Fruit fly (Drosophila melanogaster): ENCODE measurements around the gene snRNP-U1-70K.

Gene snRNP-U1-70K

DNA sequence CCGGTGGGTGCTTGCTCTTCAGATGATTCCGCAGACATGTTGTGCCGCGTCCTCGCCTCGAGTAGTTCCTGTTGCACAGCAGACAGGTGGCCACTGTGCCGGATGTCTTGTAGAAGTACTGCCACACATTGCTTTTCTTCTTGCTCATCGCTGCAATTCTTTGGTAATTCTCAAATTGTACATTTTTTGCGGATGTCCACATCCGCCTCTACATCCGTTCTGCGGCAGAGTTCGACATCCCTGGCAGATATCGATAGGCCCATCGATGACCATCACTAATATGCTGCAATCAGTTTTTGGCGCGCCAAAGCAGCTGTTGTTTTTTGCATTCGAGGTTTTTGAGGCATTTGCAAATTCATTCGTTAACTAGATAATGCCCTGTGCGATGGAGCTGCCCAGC, 14.8 kb downstream of the snRNP-U1-70K start, which contains the start of the genes CG13775 and CG3430 (continued):
- TF ChIP-seq Dek (tag; optimal IDR thresholded peaks at IDR 0.05): no peak
- TF ChIP-seq CG2202 (tag; optimal IDR thresholded peaks at IDR 0.05): no peak
- no peak for TF ChIP-seq CG11723 (GFP tag; optimal IDR thresholded peaks at IDR 0.05)
- TF ChIP-seq CG7357 (GFP tag; IDR thresholded peaks at IDR 0.05): no peak
- no peak for TF ChIP-seq pros (GFP tag; optimal IDR thresholded peaks at IDR 0.05)
- TF ChIP-seq abd-A (tag; optimal IDR thresholded peaks at IDR 0.05): no peak
- no peak for TF ChIP-seq CG4707 (GFP tag; optimal IDR thresholded peaks at IDR 0.05)
- TF ChIP-seq ken (GFP tag; IDR thresholded peaks at IDR 0.05): 0 out of 3 replicates have a peak, but pooled peaks have one; percentile 32
- TF ChIP-seq Optix (GFP tag; IDR thresholded peaks at IDR 0.05): no peak
- TF ChIP-seq ab (GFP tag; optimal IDR thresholded peaks at IDR 0.05): no peak
- TF ChIP-seq stc (GFP tag; IDR thresholded peaks at IDR 0.05): peak; percentile 36; the same call in 1 of the 2 replicates
- TF ChIP-seq CG12236 (GFP tag; optimal IDR thresholded peaks at IDR 0.05): no peak
- peak; percentile 34 for TF ChIP-seq Fer1 (GFP tag; optimal IDR thresholded peaks at IDR 0.05)
- no peak for TF ChIP-seq Side (GFP tag; optimal IDR thresholded peaks at IDR 0.05)
- peak; percentile 0 for TF ChIP-seq ftz-f1 (GFP tag; optimal IDR thresholded peaks at IDR 0.05)
- no peak for TF ChIP-seq tgo (GFP tag; IDR thresholded peaks at IDR 0.05)
- TF ChIP-seq CG11696 (GFP tag; IDR thresholded peaks at IDR 0.05): no peak
- TF ChIP-seq CG31365 (tag; optimal IDR thresholded peaks at IDR 0.05): no peak
- no peak for TF ChIP-seq odd (GFP tag; optimal IDR thresholded peaks at IDR 0.05)
- no peak for TF ChIP-seq sima (GFP tag; optimal IDR thresholded peaks at IDR 0.05)
- no peak for TF ChIP-seq pan (optimal IDR thresholded peaks at IDR 0.05)
- peak in 1 of 2 experiments; percentile 49 for TF ChIP-seq pan (GFP tag; optimal IDR thresholded peaks at IDR 0.05 in 1 of 2, IDR thresholded peaks at IDR 0.05 in 1 of 2)
- no peak for TF ChIP-seq CG31441 (GFP tag; IDR thresholded peaks at IDR 0.05)
- TF ChIP-seq CG30020 (tag; optimal IDR thresholded peaks at IDR 0.05): peak; percentile 17
- TF ChIP-seq hbn (GFP tag; IDR thresholded peaks at IDR 0.05; ENCODE audit: partially characterized antibody): peak; percentile 65
- no peak for TF ChIP-seq tx (GFP tag; optimal IDR thresholded peaks at IDR 0.05)
- TF ChIP-seq lola (GFP tag; optimal IDR thresholded peaks at IDR 0.05): no peak
- no peak for TF ChIP-seq CG10321 (GFP tag; IDR thresholded peaks at IDR 0.05)
- peak; percentile 20 for TF ChIP-seq caup (GFP tag; optimal IDR thresholded peaks at IDR 0.05; ENCODE audit: severe bottlenecking)
- peak; percentile 41 for TF ChIP-seq Myb (GFP tag; optimal IDR thresholded peaks at IDR 0.05)
- no peak for TF ChIP-seq Nf-YB (GFP tag; optimal IDR thresholded peaks at IDR 0.05)
- TF ChIP-seq Dref (GFP tag; IDR thresholded peaks at IDR 0.05): peak; percentile 81
- peak; percentile 89 for TF ChIP-seq CG7928 (GFP tag; optimal IDR thresholded peaks at IDR 0.05)
- no peak for TF ChIP-seq pita (GFP tag; optimal IDR thresholded peaks at IDR 0.05)
- TF ChIP-seq jigr1 (GFP tag; IDR thresholded peaks at IDR 0.05): no peak
- TF ChIP-seq Lpt (GFP tag; optimal IDR thresholded peaks at IDR 0.05): no peak
- TF ChIP-seq CG7839 (tag; optimal IDR thresholded peaks at IDR 0.05): no peak
- no peak for TF ChIP-seq dimm (GFP tag; IDR thresholded peaks at IDR 0.05)
- TF ChIP-seq lilli (GFP tag; optimal IDR thresholded peaks at IDR 0.05): no peak
- TF ChIP-seq inv (GFP tag; IDR thresholded peaks at IDR 0.05; ENCODE audit: partially characterized antibody): peak; percentile 48; the same call in 1 of the 2 replicates
- TF ChIP-seq slou (GFP tag; optimal IDR thresholded peaks at IDR 0.05): no peak
- no peak for TF ChIP-seq Awh (GFP tag; IDR thresholded peaks at IDR 0.05)
- no peak for TF ChIP-seq CG6813 (GFP tag; optimal IDR thresholded peaks at IDR 0.05)
- TF ChIP-seq Abd-B (GFP tag; optimal IDR thresholded peaks at IDR 0.05): no peak
- no peak for TF ChIP-seq fru (optimal IDR thresholded peaks at IDR 0.05)
- TF ChIP-seq tin (GFP tag; optimal IDR thresholded peaks at IDR 0.05): peak; percentile 7
- no peak for TF ChIP-seq Usf (GFP tag; optimal IDR thresholded peaks at IDR 0.05)
- TF ChIP-seq CG17568 (GFP tag; optimal IDR thresholded peaks at IDR 0.05): no peak
- TF ChIP-seq CG1603 (tag; optimal IDR thresholded peaks at IDR 0.05): no peak
- TF ChIP-seq CG10274 (GFP tag; optimal IDR thresholded peaks at IDR 0.05): no peak
- TF ChIP-seq CG3726 (GFP tag; IDR thresholded peaks at IDR 0.05): no peak
- peak in 1 of 2 experiments; percentile 7 for TF ChIP-seq insv (GFP tag; optimal IDR thresholded peaks at IDR 0.05)
